Worm (Caenorhabditis elegans): ENCODE measurements around the gene klf-2.

klf-2 gene

ce11 chrV:20711733-20712132 lies 26.2 kb downstream of the klf-2 start:
- no peak for TF ChIP-seq ztf-23 (GFP tag; IDR thresholded peaks at IDR 0.05)
- TF ChIP-seq flt-1 (GFP tag; IDR thresholded peaks at IDR 0.05): 0 out of 2 replicates have a peak, but pooled peaks have one; percentile 28
- peak; percentile 43 for TF ChIP-seq cog-1 (tag; optimal IDR thresholded peaks at IDR 0.05)

- TF ChIP-seq flt-1 (GFP tag; IDR thresholded peaks at IDR 0.05): no peak
- TF ChIP-seq ztf-29 (GFP tag; IDR thresholded peaks at IDR 0.05): no peak
- TF ChIP-seq tab-1 (GFP tag; IDR thresholded peaks at IDR 0.05): no peak
- TF ChIP-seq klf-2 (GFP tag; conservative IDR thresholded peaks at IDR 0.05): no peak
Measured at ce11 chrV:20712318-20712993, 27.0 kb downstream of the klf-2 start.

- TF ChIP-seq ztf-23 (GFP tag; IDR thresholded peaks at IDR 0.05) (no peak), ztf-29 (GFP tag; IDR thresholded peaks at IDR 0.05) (no peak), klf-2 (GFP tag; conservative IDR thresholded peaks at IDR 0.05) (no peak), tab-1 (GFP tag; IDR thresholded peaks at IDR 0.05) (no peak), T22C8.4 (GFP tag; IDR thresholded peaks at IDR 0.05) (no peak), med-1 (GFP tag; optimal IDR thresholded peaks at IDR 0.05; ENCODE audit: insufficient read depth) (no peak), flt-1 (GFP tag; IDR thresholded peaks at IDR 0.05) (no peak), cog-1 (tag; optimal IDR thresholded peaks at IDR 0.05) (no peak), ref-1 (GFP tag; conservative IDR thresholded peaks at IDR 0.05) (no peak)
Measured at ce11 chrV:20712994-20713326, 27.5 kb downstream of the klf-2 start.

ce11 chrV:20713620-20714019 lies 28.1 kb downstream of the klf-2 start, which contains the start of gene Y44A6C.1:
Gene Y44A6C.1, plus strand, starts transcription at chrV:20713920.
- TF ChIP-seq cog-1 (tag; optimal IDR thresholded peaks at IDR 0.05): no peak
- no peak for TF ChIP-seq tab-1 (GFP tag; IDR thresholded peaks at IDR 0.05)
- no peak for TF ChIP-seq ref-1 (GFP tag; conservative IDR thresholded peaks at IDR 0.05)
- TF ChIP-seq med-1 (GFP tag; optimal IDR thresholded peaks at IDR 0.05; ENCODE audit: insufficient read depth): no peak
- TF ChIP-seq flt-1 (GFP tag; IDR thresholded peaks at IDR 0.05): no peak
- no peak for TF ChIP-seq ztf-23 (GFP tag; IDR thresholded peaks at IDR 0.05)
- no peak for TF ChIP-seq T22C8.4 (GFP tag; IDR thresholded peaks at IDR 0.05)

ce11 chrV:20714503-20714902 lies 29.0 kb downstream of the klf-2 start:
- TF ChIP-seq flt-1 (GFP tag; IDR thresholded peaks at IDR 0.05) (no peak), ztf-23 (GFP tag; IDR thresholded peaks at IDR 0.05) (no peak), klf-2 (GFP tag; conservative IDR thresholded peaks at IDR 0.05) (no peak), med-1 (GFP tag; optimal IDR thresholded peaks at IDR 0.05; ENCODE audit: insufficient read depth) (no peak), cog-1 (tag; optimal IDR thresholded peaks at IDR 0.05) (no peak), ztf-29 (GFP tag; IDR thresholded peaks at IDR 0.05) (no peak), tab-1 (GFP tag; IDR thresholded peaks at IDR 0.05) (no peak), ref-1 (GFP tag; conservative IDR thresholded peaks at IDR 0.05) (no peak), T22C8.4 (GFP tag; IDR thresholded peaks at IDR 0.05) (no peak)

ce11 chrV:20716267-20716666 lies 30.8 kb downstream of the klf-2 start:
- no peak for TF ChIP-seq flt-1 (GFP tag; IDR thresholded peaks at IDR 0.05)
- TF ChIP-seq ztf-23 (GFP tag; IDR thresholded peaks at IDR 0.05): no peak
- no peak for TF ChIP-seq cog-1 (tag; optimal IDR thresholded peaks at IDR 0.05)
- TF ChIP-seq ztf-29 (GFP tag; IDR thresholded peaks at IDR 0.05): no peak

- no peak for TF ChIP-seq klf-2 (GFP tag; conservative IDR thresholded peaks at IDR 0.05)
- no peak for TF ChIP-seq cog-1 (tag; optimal IDR thresholded peaks at IDR 0.05)
- TF ChIP-seq tab-1 (GFP tag; IDR thresholded peaks at IDR 0.05): no peak
- no peak for TF ChIP-seq ref-1 (GFP tag; conservative IDR thresholded peaks at IDR 0.05)
- 0 out of 2 replicates have a peak, but pooled peaks have one; percentile 8 for TF ChIP-seq T22C8.4 (GFP tag; IDR thresholded peaks at IDR 0.05)
- TF ChIP-seq ztf-29 (GFP tag; IDR thresholded peaks at IDR 0.05): no peak
- TF ChIP-seq med-1 (GFP tag; optimal IDR thresholded peaks at IDR 0.05; ENCODE audit: insufficient read depth): no peak
- TF ChIP-seq ztf-23 (GFP tag; IDR thresholded peaks at IDR 0.05): peak; percentile 41; the same call in 1 of the 2 replicates
- TF ChIP-seq flt-1 (GFP tag; IDR thresholded peaks at IDR 0.05): no peak
Measured at ce11 chrV:20716830-20717441, 31.5 kb downstream of the klf-2 start.

- no peak for TF ChIP-seq T22C8.4 (GFP tag; IDR thresholded peaks at IDR 0.05)
- TF ChIP-seq flt-1 (GFP tag; IDR thresholded peaks at IDR 0.05): no peak
- no peak for TF ChIP-seq ztf-29 (GFP tag; IDR thresholded peaks at IDR 0.05)
- TF ChIP-seq ztf-23 (GFP tag; IDR thresholded peaks at IDR 0.05): no peak
- no peak for TF ChIP-seq klf-2 (GFP tag; conservative IDR thresholded peaks at IDR 0.05)
- TF ChIP-seq med-1 (GFP tag; optimal IDR thresholded peaks at IDR 0.05; ENCODE audit: insufficient read depth): no peak
- TF ChIP-seq tab-1 (GFP tag; IDR thresholded peaks at IDR 0.05): no peak
- TF ChIP-seq ref-1 (GFP tag; conservative IDR thresholded peaks at IDR 0.05): no peak
- TF ChIP-seq cog-1 (tag; optimal IDR thresholded peaks at IDR 0.05): no peak
Measured at ce11 chrV:20721934-20722333, 36.5 kb downstream of the klf-2 start, which contains the start of gene Y44A6C.2. Gene Y44A6C.2, plus strand, starts transcription at chrV:20722234.

ce11 chrV:20722447-20722846 lies 37.0 kb downstream of the klf-2 start:
- TF ChIP-seq ztf-23 (GFP tag; IDR thresholded peaks at IDR 0.05): no peak
- TF ChIP-seq tab-1 (GFP tag; IDR thresholded peaks at IDR 0.05): no peak
- no peak for TF ChIP-seq med-1 (GFP tag; optimal IDR thresholded peaks at IDR 0.05; ENCODE audit: insufficient read depth)
- TF ChIP-seq T22C8.4 (GFP tag; IDR thresholded peaks at IDR 0.05): no peak
- no peak for TF ChIP-seq klf-2 (GFP tag; conservative IDR thresholded peaks at IDR 0.05)
- TF ChIP-seq cog-1 (tag; optimal IDR thresholded peaks at IDR 0.05): no peak
- no peak for TF ChIP-seq flt-1 (GFP tag; IDR thresholded peaks at IDR 0.05)
- no peak for TF ChIP-seq ref-1 (GFP tag; conservative IDR thresholded peaks at IDR 0.05)
- no peak for TF ChIP-seq ztf-29 (GFP tag; IDR thresholded peaks at IDR 0.05)

- no peak for TF ChIP-seq ztf-23 (GFP tag; IDR thresholded peaks at IDR 0.05)
- no peak for TF ChIP-seq ztf-29 (GFP tag; IDR thresholded peaks at IDR 0.05)
- no peak for TF ChIP-seq ref-1 (GFP tag; conservative IDR thresholded peaks at IDR 0.05)
- no peak for TF ChIP-seq tab-1 (GFP tag; IDR thresholded peaks at IDR 0.05)
- TF ChIP-seq T22C8.4 (GFP tag; IDR thresholded peaks at IDR 0.05): no peak
- no peak for TF ChIP-seq cog-1 (tag; optimal IDR thresholded peaks at IDR 0.05)
- no peak for TF ChIP-seq flt-1 (GFP tag; IDR thresholded peaks at IDR 0.05)
- no peak for TF ChIP-seq klf-2 (GFP tag; conservative IDR thresholded peaks at IDR 0.05)
Measured at ce11 chrV:20727458-20727857, 42.0 kb downstream of the klf-2 start.
